Worm (Caenorhabditis elegans): ENCODE data around the gene F54D10.4.
"Not testable (repeated sequence)": the region's sequence is repeated elsewhere in the genome, so short reads cannot be mapped to it uniquely, and the experiment has no call there.

F54D10.4 gene

DNA sequence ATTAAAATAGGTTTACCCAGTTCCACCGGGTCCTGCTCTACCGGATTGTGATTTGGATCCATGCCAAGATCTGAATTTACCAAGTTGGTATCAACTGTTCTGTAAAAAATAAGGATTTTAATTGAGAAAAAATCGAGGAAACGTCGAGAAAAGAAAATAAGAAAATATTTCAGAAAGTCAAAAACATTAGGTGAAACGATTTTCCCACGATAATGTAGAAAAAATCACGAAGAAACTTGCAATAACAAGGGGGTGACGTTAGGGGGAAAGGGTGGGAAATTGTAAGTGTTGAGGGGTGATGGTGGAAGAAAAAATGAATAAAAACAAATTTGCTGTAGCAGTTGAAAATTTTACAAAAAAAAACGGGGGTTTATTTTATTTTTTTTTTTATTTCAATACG lies 33.7 kb downstream of the F54D10.4 start, which contains the start of gene T24E12.10:
T24E12.10 (minus strand) TSS at position 101 of the 400 bp plus-strand sequence.
- TF ChIP-seq syd-9 (tag; optimal IDR thresholded peaks at IDR 0.05) = no peak
- TF ChIP-seq ceh-24 (tag; optimal IDR thresholded peaks at IDR 0.05) = no peak
- no peak for TF ChIP-seq T23F11.4 (GFP tag; optimal IDR thresholded peaks at IDR 0.05)

DNA sequence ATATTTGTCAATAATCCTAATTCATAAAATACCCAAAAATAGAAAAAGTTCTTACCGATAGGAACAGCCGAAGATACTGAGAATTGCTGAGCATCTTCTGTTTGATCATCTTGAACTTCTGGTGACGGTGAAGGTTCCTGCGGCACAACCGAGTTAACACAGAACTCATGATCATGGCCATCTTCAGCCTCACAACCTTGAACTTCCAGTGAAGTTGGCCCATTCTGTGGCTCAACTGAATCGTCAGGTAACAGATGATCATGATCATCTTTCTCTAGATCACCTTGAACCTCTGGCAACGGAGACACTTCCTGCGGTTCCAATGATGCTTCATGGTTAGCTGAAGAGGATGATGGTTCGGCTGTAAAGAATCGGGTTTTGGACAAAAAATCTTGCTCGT lies 35.2 kb downstream of the F54D10.4 start:
- no peak for TF ChIP-seq K09A11.1 (tag; optimal IDR thresholded peaks at IDR 0.05; ENCODE audit: insufficient read depth)
- no peak for TF ChIP-seq ceh-18 (tag; optimal IDR thresholded peaks at IDR 0.05)
- no peak for TF ChIP-seq che-1 (tag; optimal IDR thresholded peaks at IDR 0.05)
- no peak for TF ChIP-seq fkh-10 (GFP tag; optimal IDR thresholded peaks at IDR 0.05)
- no peak for TF ChIP-seq unc-42 (tag; optimal IDR thresholded peaks at IDR 0.05)
- no peak for TF ChIP-seq rnt-1 (tag; optimal IDR thresholded peaks at IDR 0.05)
- TF ChIP-seq ceh-14 (tag; optimal IDR thresholded peaks at IDR 0.05) = no peak
- no peak for TF ChIP-seq elt-2 (tag; optimal IDR thresholded peaks at IDR 0.05)
- TF ChIP-seq ttx-3 (tag; optimal IDR thresholded peaks at IDR 0.05) = no peak
- TF ChIP-seq ceh-30 (tag; optimal IDR thresholded peaks at IDR 0.05) = no peak
- no peak for TF ChIP-seq ceh-31 (tag; optimal IDR thresholded peaks at IDR 0.05)
- no peak for TF ChIP-seq sox-4 (tag; optimal IDR thresholded peaks at IDR 0.05)
- TF ChIP-seq C08G9.2 (tag; optimal IDR thresholded peaks at IDR 0.05) = no peak
- no peak for TF ChIP-seq fkh-6 (tag; optimal IDR thresholded peaks at IDR 0.05)
- TF ChIP-seq ceh-24 (tag; optimal IDR thresholded peaks at IDR 0.05) = no peak
- no peak for TF ChIP-seq unc-86 (tag; optimal IDR thresholded peaks at IDR 0.05)
- TF ChIP-seq tbx-7 (tag; optimal IDR thresholded peaks at IDR 0.05) = no peak
- no peak for TF ChIP-seq pha-2 (tag; optimal IDR thresholded peaks at IDR 0.05)

DNA sequence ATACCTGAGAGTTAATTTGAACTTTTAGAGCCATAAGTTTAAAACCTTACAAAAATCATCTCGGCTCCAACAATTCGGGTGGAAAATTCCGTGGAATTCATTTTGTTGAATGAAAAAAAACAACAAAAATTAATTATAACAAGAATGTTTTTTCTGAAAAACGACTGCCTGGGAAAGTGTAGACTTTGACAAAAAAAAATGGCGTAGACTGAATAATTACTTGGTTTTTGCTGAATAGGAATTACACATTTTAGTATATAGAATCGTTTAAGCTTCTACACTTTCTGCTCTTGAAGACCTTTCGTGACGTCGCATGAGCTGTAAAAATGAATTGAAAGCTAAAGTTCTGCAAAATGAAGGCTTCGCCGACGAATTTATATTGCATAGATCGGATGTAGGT lies 42.4 kb downstream of the F54D10.4 start, which contains the start of gene srx-112:
srx-112 (minus strand) TSS at position 101 of the 400 bp plus-strand sequence.
- no peak for TF ChIP-seq pha-4 (tag; optimal IDR thresholded peaks at IDR 0.05)
- no peak for TF ChIP-seq ahr-1 (tag; optimal IDR thresholded peaks at IDR 0.05)
- TF ChIP-seq gmeb-2 (tag; optimal IDR thresholded peaks at IDR 0.05) = no peak

DNA sequence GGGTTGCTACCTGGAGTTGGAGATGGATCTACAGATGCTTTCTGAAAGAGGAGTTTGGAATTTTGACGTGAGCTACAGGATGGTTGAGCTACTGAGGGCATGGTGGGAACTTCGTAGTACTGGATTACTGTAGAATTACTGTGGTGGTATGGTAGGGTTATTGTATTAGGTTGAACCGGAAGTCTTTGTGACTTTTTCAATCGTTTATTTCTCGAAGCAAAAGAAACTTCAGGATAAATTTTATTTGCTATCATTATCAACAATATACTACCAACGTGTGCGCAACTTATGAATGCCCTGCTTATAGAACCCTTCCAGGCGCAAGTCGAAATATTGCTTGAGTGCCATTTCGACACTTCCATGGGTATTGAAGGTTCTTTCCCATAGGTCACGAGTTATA lies 45.3 kb downstream of the F54D10.4 start, which contains the start of gene T24E12.6:
T24E12.6 (minus strand) TSS at position 101 of the 400 bp plus-strand sequence.
- not testable (repeated sequence) for TF ChIP-seq lin-11 (tag; optimal IDR thresholded peaks at IDR 0.05); unc-55 (GFP tag; optimal IDR thresholded peaks at IDR 0.05); nhr-232 (tag; optimal IDR thresholded peaks at IDR 0.05)

DNA sequence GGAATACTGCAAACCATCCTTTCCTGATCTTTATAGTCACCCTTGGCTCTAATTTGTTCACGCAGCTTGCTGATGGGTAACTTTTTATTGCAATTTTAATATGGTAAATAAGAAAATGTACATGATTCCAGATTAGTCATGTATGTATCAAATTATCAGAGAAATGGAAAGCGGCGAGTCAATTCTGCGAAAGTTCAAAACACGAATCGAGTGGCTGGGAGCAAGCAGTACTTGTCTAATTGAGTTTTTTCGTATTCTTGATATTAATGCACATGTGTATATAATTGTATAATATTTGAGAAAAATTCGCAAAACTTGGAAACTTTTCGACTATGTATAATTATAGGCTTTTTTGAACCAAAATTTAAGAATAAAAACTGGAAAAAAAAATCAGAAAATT lies 47.9 kb downstream of the F54D10.4 start, which contains the start of gene T24E12.12:
T24E12.12 (plus strand) TSS at position 281 of the 400 bp plus-strand sequence.
- no peak for TF ChIP-seq hlh-6 (tag; optimal IDR thresholded peaks at IDR 0.05)
- no peak for TF ChIP-seq unc-86 (tag; optimal IDR thresholded peaks at IDR 0.05)
- TF ChIP-seq C38D4.7 (GFP tag; optimal IDR thresholded peaks at IDR 0.05) = no peak
- TF ChIP-seq ceh-45 (GFP tag; IDR thresholded peaks at IDR 0.05) = no peak
- TF ChIP-seq pqm-1 (tag; optimal IDR thresholded peaks at IDR 0.05) = no peak
- TF ChIP-seq dve-1 (tag; optimal IDR thresholded peaks at IDR 0.05) = no peak
- TF ChIP-seq hlh-8 (tag; optimal IDR thresholded peaks at IDR 0.05) = no peak
- TF ChIP-seq pax-1 (tag; optimal IDR thresholded peaks at IDR 0.05) = no peak
- TF ChIP-seq sox-4 (tag; optimal IDR thresholded peaks at IDR 0.05) = no peak
- no peak for TF ChIP-seq ceh-6 (GFP tag; optimal IDR thresholded peaks at IDR 0.05)
- TF ChIP-seq pag-3 (tag; optimal IDR thresholded peaks at IDR 0.05; ENCODE audit: borderline replicate concordance) = no peak
- no peak for TF ChIP-seq C08G9.2 (tag; optimal IDR thresholded peaks at IDR 0.05)
- TF ChIP-seq unc-55 (GFP tag; optimal IDR thresholded peaks at IDR 0.05) = no peak

Data from whole organism, late embryonic.